Worm (Caenorhabditis elegans): ENCODE measurements around the gene pssy-2.

pssy-2 gene

ce11 chrIII:13474482-13474881 is 2.9 kb downstream of the pssy-2 start:
- no peak for TF ChIP-seq lag-1 (GFP tag; IDR thresholded peaks at IDR 0.05)
- no peak for TF ChIP-seq F49E8.2 (tag; optimal IDR thresholded peaks at IDR 0.05; ENCODE audit: insufficient read depth)
- no peak for TF ChIP-seq unc-62 (GFP tag; optimal IDR thresholded peaks at IDR 0.05)
- TF ChIP-seq somi-1 (GFP tag; optimal IDR thresholded peaks at IDR 0.05), result no peak
- TF ChIP-seq aptf-2 (GFP tag; conservative IDR thresholded peaks at IDR 0.05), result no peak
- no peak for TF ChIP-seq pbrm-1 (GFP tag; IDR thresholded peaks at IDR 0.05)
- TF ChIP-seq repo-1 (tag; optimal IDR thresholded peaks at IDR 0.05), result no peak
- no peak for TF ChIP-seq attf-5 (GFP tag; optimal IDR thresholded peaks at IDR 0.05)
- no peak for TF ChIP-seq C17E4.6 (GFP tag; IDR thresholded peaks at IDR 0.05)
- no peak for TF ChIP-seq lin-40 (tag; optimal IDR thresholded peaks at IDR 0.05)
- no peak for TF ChIP-seq D2030.7 (GFP tag; IDR thresholded peaks at IDR 0.05)
- no peak for TF ChIP-seq lin-54 (GFP tag; optimal IDR thresholded peaks at IDR 0.05)
- no peak for TF ChIP-seq attf-6 (GFP tag; IDR thresholded peaks at IDR 0.05)
- TF ChIP-seq ztf-25 (GFP tag; IDR thresholded peaks at IDR 0.05), result no peak
- no peak for TF ChIP-seq F10E7.11 (tag; optimal IDR thresholded peaks at IDR 0.05)
- no peak for TF ChIP-seq F52B5.7 (tag; optimal IDR thresholded peaks at IDR 0.05)
- no peak for TF ChIP-seq athp-1 (tag; optimal IDR thresholded peaks at IDR 0.05)

- no peak for TF ChIP-seq madf-3 (GFP tag; IDR thresholded peaks at IDR 0.05)
- no peak for TF ChIP-seq F55B11.4 (tag; optimal IDR thresholded peaks at IDR 0.05; ENCODE audit: borderline replicate concordance, insufficient read depth)
These were observed 5.1 kb downstream of the pssy-2 start, which contains the start of gene T27E9.6 for ce11 chrIII:13476682-13477081. Gene T27E9.6 (minus strand): TSS chrIII:13476782.

ce11 chrIII:13484024-13484423 is 12.4 kb downstream of the pssy-2 start, which contains the start of gene acc-4:
Gene acc-4 (minus strand): TSS chrIII:13484124.
- TF ChIP-seq cebp-2 (GFP tag; IDR thresholded peaks at IDR 0.05) (no peak), ztf-26 (tag; optimal IDR thresholded peaks at IDR 0.05) (no peak), K12H6.12 (tag; optimal IDR thresholded peaks at IDR 0.05) (no peak), hlh-12 (tag; optimal IDR thresholded peaks at IDR 0.05) (no peak), B0261.1 (tag; optimal IDR thresholded peaks at IDR 0.05) (no peak), nfya-2 (GFP tag; IDR thresholded peaks at IDR 0.05) (no peak), efl-1 (GFP tag; optimal IDR thresholded peaks at IDR 0.05) (no peak), B0019.2 (GFP tag; conservative IDR thresholded peaks at IDR 0.05) (no peak), nhr-27 (tag; optimal IDR thresholded peaks at IDR 0.05) (no peak), akir-1 (GFP tag; optimal IDR thresholded peaks at IDR 0.05) (no peak), F57C9.4 (tag; optimal IDR thresholded peaks at IDR 0.05) (no peak), zfh-2 (GFP tag; conservative IDR thresholded peaks at IDR 0.05) (no peak), xnd-1 (tag; optimal IDR thresholded peaks at IDR 0.05) (no peak), rec-8 (tag; optimal IDR thresholded peaks at IDR 0.05) (no peak), atf-7 (tag; optimal IDR thresholded peaks at IDR 0.05) (no peak), B0035.1 (tag; optimal IDR thresholded peaks at IDR 0.05) (no peak), dpl-1 (GFP tag; optimal IDR thresholded peaks at IDR 0.05) (no peak)

- TF ChIP-seq ceh-79 (tag; optimal IDR thresholded peaks at IDR 0.05) (no peak), sdz-38 (tag; optimal IDR thresholded peaks at IDR 0.05) (no peak), rpc-1 (optimal IDR thresholded peaks at IDR 0.05) (no peak), rpc-1 (tag; optimal IDR thresholded peaks at IDR 0.05) (no peak), lsl-1 (GFP tag; optimal IDR thresholded peaks at IDR 0.05) (no peak), hlh-26 (GFP tag; conservative IDR thresholded peaks at IDR 0.05) (no peak), F33H1.4 (GFP tag; IDR thresholded peaks at IDR 0.05) (no peak), ztf-6 (GFP tag; IDR thresholded peaks at IDR 0.05) (no peak), madf-3 (GFP tag; IDR thresholded peaks at IDR 0.05) (no peak), gei-17 (GFP tag; optimal IDR thresholded peaks at IDR 0.05) (no peak), sea-2 (GFP tag; IDR thresholded peaks at IDR 0.05) (no peak), F57A8.1 (GFP tag; optimal IDR thresholded peaks at IDR 0.05) (no peak), hlh-12 (tag; optimal IDR thresholded peaks at IDR 0.05) (no peak), ztf-28 (GFP tag; IDR thresholded peaks at IDR 0.05) (no peak)
These were observed 20.8 kb downstream of the pssy-2 start, which contains the start of gene twk-40 for ce11 chrIII:13492377-13492776. Gene twk-40 (minus strand): TSS chrIII:13492477.

All from whole organism, young adult.